Fruit fly (Drosophila melanogaster) whole organism, wandering third instar larva: ENCODE results near the gene CG13738.
A peak's percentile ranks its signal among the peaks of the same experiment; 100 is the strongest.

Source experiments
- Abd-B ChIP-seq: fragments of >200 bp; optimal IDR thresholded peaks from 2 replicates; lab custom pipeline; 2017; ENCODE audit warnings: missing biosample characterization, missing genetic modification characterization
- CG32264 ChIP-seq: fragments of 200-800 bp; sonication (Bioruptor generic); optimal IDR thresholded peaks from 2 replicates; lab custom pipeline; 2016; ENCODE audit warnings: missing biosample characterization, missing genetic modification characterization
- CG9705 ChIP-seq: fragments of 200-800 bp; sonication (Bioruptor generic); optimal IDR thresholded peaks from 2 replicates; lab custom pipeline; 2018; ENCODE audit warnings: missing biosample characterization, mild to moderate bottlenecking, missing genetic modification characterization
- CrebA ChIP-seq: fragments of 200-800 bp; sonication (Bioruptor generic); optimal IDR thresholded peaks from 2 replicates; lab custom pipeline; 2016; ENCODE audit warnings: missing biosample characterization, mild to moderate bottlenecking, missing genetic modification characterization, borderline replicate concordance
- Dfd ChIP-seq: fragments of >200 bp; optimal IDR thresholded peaks from 2 replicates; lab custom pipeline; 2017; ENCODE audit warnings: missing biosample characterization, missing genetic modification characterization
- Dif ChIP-seq: fragments of 200-275, 200-300 bp; sonication (Bioruptor generic); optimal IDR thresholded peaks from 2 replicates; lab custom pipeline; 2018; ENCODE audit warnings: missing biosample characterization, missing genetic modification characterization; ENCODE audit not compliant: partially characterized antibody
- GATAd ChIP-seq: sonication (Bioruptor generic); optimal IDR thresholded peaks from 2 replicates; lab custom pipeline; 2016; ENCODE audit warnings: missing biosample characterization, missing genetic modification characterization
- HLH106 ChIP-seq: fragments of 200-800 bp; optimal IDR thresholded peaks from 3 replicates; lab custom pipeline; 2019; ENCODE audit warnings: missing biosample characterization, mild to moderate bottlenecking, missing genetic modification characterization, moderate library complexity
- Hnf4 ChIP-seq: fragments of 200-800 bp; sonication (Bioruptor generic); optimal IDR thresholded peaks from 2 replicates; lab custom pipeline; 2016; ENCODE audit warnings: missing biosample characterization, mild to moderate bottlenecking, missing genetic modification characterization
- Hr78 ChIP-seq: fragments of >200 bp; optimal IDR thresholded peaks from 2 replicates; lab custom pipeline; 2017; ENCODE audit warnings: missing biosample characterization, missing genetic modification characterization
- Hr83 ChIP-seq: fragments of 200-300 bp; sonication (Bioruptor generic); optimal IDR thresholded peaks from 2 replicates; lab custom pipeline; 2016; ENCODE audit warnings: missing biosample characterization, mild to moderate bottlenecking, missing genetic modification characterization, moderate library complexity; ENCODE audit not compliant: poor library complexity, severe bottlenecking
- Jra ChIP-seq: sonication (Bioruptor generic); optimal IDR thresholded peaks from 2 replicates; lab custom pipeline; 2016; ENCODE audit warnings: missing biosample characterization, missing genetic modification characterization
- Mio ChIP-seq: sonication (Bioruptor generic); optimal IDR thresholded peaks from 2 replicates; lab custom pipeline; 2016; ENCODE audit warnings: missing biosample characterization, missing genetic modification characterization
- Myc ChIP-seq: fragments of >200 bp; optimal IDR thresholded peaks from 2 replicates; lab custom pipeline; 2017
- N ChIP-seq: fragments of >200 bp; optimal IDR thresholded peaks from 2 replicates; lab custom pipeline; 2018; ENCODE audit warnings: missing biosample characterization, missing external identifiers, missing genetic modification characterization
- OdsH ChIP-seq: fragments of 200-800 bp; sonication (Bioruptor generic); optimal IDR thresholded peaks from 2 replicates; lab custom pipeline; 2016; ENCODE audit warnings: missing biosample characterization, mild to moderate bottlenecking, missing genetic modification characterization
- Rel ChIP-seq, 2 experiments: fragments of 200-800 bp; sonication (Bioruptor generic) in 1 of 2; optimal IDR thresholded peaks; 2 replicates in 1 of 2; 3 replicates in 1 of 2; lab custom pipeline; 2016 to 2019; ENCODE audit warnings: mild to moderate bottlenecking in 2 of 2, missing biosample characterization in 2 of 2, missing genetic modification characterization in 2 of 2, moderate library complexity in 1 of 2
- Sp1 ChIP-seq: fragments of 200-800 bp; sonication (Bioruptor generic); optimal IDR thresholded peaks from 3 replicates; lab custom pipeline; 2019; ENCODE audit warnings: missing biosample characterization, mild to moderate bottlenecking, missing genetic modification characterization, moderate library complexity
- Vsx2 ChIP-seq: fragments of 200-300, 225-300 bp; sonication (Bioruptor generic); optimal IDR thresholded peaks from 2 replicates; lab custom pipeline; 2018; ENCODE audit warnings: missing biosample characterization, missing genetic modification characterization; ENCODE audit not compliant: partially characterized antibody
- br ChIP-seq: fragments of 200-800 bp; sonication (Bioruptor generic); optimal IDR thresholded peaks from 2 replicates; lab custom pipeline; 2016; ENCODE audit warnings: missing biosample characterization, missing genetic modification characterization
- brk ChIP-seq: fragments of 200-800 bp; sonication (Bioruptor generic); optimal IDR thresholded peaks from 2 replicates; lab custom pipeline; 2016; ENCODE audit warnings: missing biosample characterization, mild to moderate bottlenecking, missing genetic modification characterization
- dl ChIP-seq, 2 experiments: fragments of 175-275, 200-275 bp in 1 of 2; fragments of 200-275 bp in 1 of 2; sonication (Bioruptor generic); optimal IDR thresholded peaks; lab custom pipeline; 2018; ENCODE audit warnings: mild to moderate bottlenecking in 2 of 2, missing biosample characterization in 2 of 2, missing genetic modification characterization in 2 of 2, moderate library complexity in 2 of 2; ENCODE audit not compliant: partially characterized antibody in 2 of 2, insufficient read depth in 1 of 2
- dmrt93B ChIP-seq: fragments of 200-800 bp; sonication (Bioruptor generic); optimal IDR thresholded peaks from 2 replicates; lab custom pipeline; 2018; ENCODE audit warnings: missing biosample characterization, mild to moderate bottlenecking, missing genetic modification characterization
- dsf ChIP-seq: sonication (Bioruptor generic); optimal IDR thresholded peaks from 2 replicates; lab custom pipeline; 2016; ENCODE audit warnings: missing biosample characterization, missing genetic modification characterization, borderline replicate concordance
- ey ChIP-seq: fragments of 200-800 bp; sonication (Bioruptor generic); optimal IDR thresholded peaks from 2 replicates; lab custom pipeline; 2016; ENCODE audit warnings: missing biosample characterization, missing genetic modification characterization
- foxo ChIP-seq, 2 experiments: fragments of 200-800 bp; sonication (Bioruptor generic); optimal IDR thresholded peaks; 2 replicates in 1 of 2; 3 replicates in 1 of 2; lab custom pipeline; 2016 to 2017; ENCODE audit warnings: missing biosample characterization in 2 of 2, missing genetic modification characterization in 2 of 2
- fru ChIP-seq: fragments of 200-800 bp; sonication (Bioruptor generic); optimal IDR thresholded peaks from 3 replicates; lab custom pipeline; 2016; ENCODE audit warnings: missing biosample characterization, mild to moderate bottlenecking, missing genetic modification characterization
- h ChIP-seq: fragments of 200-800 bp; sonication (Bioruptor generic); optimal IDR thresholded peaks from 3 replicates; lab custom pipeline; 2016; ENCODE audit warnings: missing biosample characterization, mild to moderate bottlenecking, missing genetic modification characterization
- jim ChIP-seq: fragments of 175-275, 200-325 bp; sonication (Bioruptor generic); optimal IDR thresholded peaks from 2 replicates; lab custom pipeline; 2016; ENCODE audit warnings: missing biosample characterization, mild to moderate bottlenecking, missing genetic modification characterization
- lola ChIP-seq: fragments of >200 bp; optimal IDR thresholded peaks from 2 replicates; lab custom pipeline; 2017; ENCODE audit warnings: missing biosample characterization, missing genetic modification characterization
- pan ChIP-seq: fragments of >200 bp; optimal IDR thresholded peaks from 2 replicates; lab custom pipeline; 2017
- psq ChIP-seq: fragments of 200-800 bp; sonication (Bioruptor generic); optimal IDR thresholded peaks from 3 replicates; lab custom pipeline; 2017; ENCODE audit warnings: missing biosample characterization, mild to moderate bottlenecking, missing genetic modification characterization, moderate library complexity
- rgr ChIP-seq: fragments of 200-800 bp; sonication (Bioruptor generic); optimal IDR thresholded peaks from 3 replicates; lab custom pipeline; 2016; ENCODE audit warnings: missing biosample characterization, mild to moderate bottlenecking, missing genetic modification characterization
- sage ChIP-seq: fragments of 200-800 bp; sonication (Bioruptor generic); optimal IDR thresholded peaks from 2 replicates; lab custom pipeline; 2016; ENCODE audit warnings: missing biosample characterization, mild to moderate bottlenecking, missing genetic modification characterization
- sv ChIP-seq: fragments of 200-800 bp; sonication (Bioruptor generic); optimal IDR thresholded peaks from 3 replicates; lab custom pipeline; 2016; ENCODE audit warnings: missing biosample characterization, missing genetic modification characterization
- tai ChIP-seq: sonication (Bioruptor generic); optimal IDR thresholded peaks from 2 replicates; lab custom pipeline; 2016; ENCODE audit warnings: missing biosample characterization, missing genetic modification characterization
- usp ChIP-seq: fragments of >200 bp; optimal IDR thresholded peaks from 2 replicates; lab custom pipeline; 2017; ENCODE audit warnings: missing biosample characterization, missing genetic modification characterization
- woc ChIP-seq: sonication (Bioruptor generic); optimal IDR thresholded peaks from 2 replicates; lab custom pipeline; 2016; ENCODE audit warnings: missing biosample characterization, mild to moderate bottlenecking, missing genetic modification characterization

CG13738 gene

DNA sequence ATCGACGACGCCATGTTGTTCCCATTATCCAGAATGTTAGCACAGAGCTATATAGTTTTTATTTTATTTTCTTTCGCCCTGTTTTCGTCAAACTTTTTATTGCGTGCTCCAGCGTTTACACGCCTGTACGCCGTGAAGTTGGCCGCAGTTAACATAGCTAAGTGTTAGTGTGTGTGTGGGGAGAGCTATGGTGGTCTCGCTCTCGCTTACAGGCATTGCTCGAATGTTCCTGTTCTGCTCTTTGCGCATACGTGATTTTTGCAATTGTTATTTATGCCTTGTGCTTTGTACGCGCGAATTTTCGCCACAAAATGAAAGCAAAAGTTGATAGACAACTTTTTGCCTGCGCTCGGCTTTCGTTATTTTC, 30.7 kb upstream of the CG13738 start:
- no peak for TF ChIP-seq Abd-B (GFP tag; lab: Kevin White, UChicago)
- no peak for TF ChIP-seq Dfd
- TF ChIP-seq HLH106, result peak; percentile 15
- TF ChIP-seq dmrt93B (GFP tag; lab: Kevin White, UChicago), result peak; percentile 7
- TF ChIP-seq Hr83, result no peak
- TF ChIP-seq dl (GFP tag; optimal IDR thresholded peaks at IDR 0.05; lab: Kevin White, UChicago; ENCODE audit: insufficient read depth in 1 of 2, partially characterized antibody in 2 of 2), result no peak
- no peak for TF ChIP-seq foxo (GFP tag; optimal IDR thresholded peaks at IDR 0.05; lab: Kevin White, UChicago)
- TF ChIP-seq Rel (GFP tag; optimal IDR thresholded peaks at IDR 0.05; lab: Kevin White, UChicago), result no peak
- TF ChIP-seq Rel (tag; optimal IDR thresholded peaks at IDR 0.05; lab: Kevin White, UChicago), result peak; percentile 54
- TF ChIP-seq Sp1, result peak; percentile 48
- no peak for TF ChIP-seq sage
- no peak for TF ChIP-seq Jra (GFP tag; lab: Kevin White, UChicago)
- peak; percentile 59 for TF ChIP-seq Dif (GFP tag; lab: Kevin White, UChicago)
- TF ChIP-seq fru (GFP tag; lab: Kevin White, UChicago), result peak; percentile 21
- no peak for TF ChIP-seq ey (GFP tag; lab: Kevin White, UChicago)
- no peak for TF ChIP-seq lola (GFP tag; lab: Kevin White, UChicago)
- peak; percentile 100 for TF ChIP-seq psq
- no peak for TF ChIP-seq Hr78 (GFP tag; lab: Kevin White, UChicago)
- no peak for TF ChIP-seq CrebA (GFP tag; lab: Kevin White, UChicago)
- TF ChIP-seq sv (GFP tag; lab: Kevin White, UChicago), result no peak
- TF ChIP-seq OdsH (GFP tag; lab: Kevin White, UChicago), result no peak
- TF ChIP-seq woc, result no peak
- TF ChIP-seq Hnf4 (GFP tag; lab: Kevin White, UChicago), result no peak
- TF ChIP-seq h (GFP tag; lab: Kevin White, UChicago), result no peak
- no peak for TF ChIP-seq GATAd (GFP tag; lab: Kevin White, UChicago)
- peak; percentile 30 for TF ChIP-seq rgr (GFP tag; lab: Kevin White, UChicago)
- TF ChIP-seq dsf (GFP tag; lab: Kevin White, UChicago), result no peak
- TF ChIP-seq pan, result no peak
- no peak for TF ChIP-seq CG9705 (GFP tag; lab: Kevin White, UChicago)
- TF ChIP-seq brk (GFP tag; lab: Kevin White, UChicago), result peak; percentile 7
- no peak for TF ChIP-seq CG32264 (GFP tag; lab: Kevin White, UChicago)
- TF ChIP-seq usp (GFP tag; lab: Kevin White, UChicago), result no peak
- no peak for TF ChIP-seq jim (GFP tag; lab: Kevin White, UChicago)
- TF ChIP-seq br (GFP tag; lab: Kevin White, UChicago), result peak; percentile 5
- TF ChIP-seq Vsx2 (GFP tag; lab: Kevin White, UChicago), result no peak
- no peak for TF ChIP-seq N
- TF ChIP-seq tai (GFP tag; lab: Kevin White, UChicago), result no peak
- TF ChIP-seq Mio, result no peak
- no peak for TF ChIP-seq Myc

DNA sequence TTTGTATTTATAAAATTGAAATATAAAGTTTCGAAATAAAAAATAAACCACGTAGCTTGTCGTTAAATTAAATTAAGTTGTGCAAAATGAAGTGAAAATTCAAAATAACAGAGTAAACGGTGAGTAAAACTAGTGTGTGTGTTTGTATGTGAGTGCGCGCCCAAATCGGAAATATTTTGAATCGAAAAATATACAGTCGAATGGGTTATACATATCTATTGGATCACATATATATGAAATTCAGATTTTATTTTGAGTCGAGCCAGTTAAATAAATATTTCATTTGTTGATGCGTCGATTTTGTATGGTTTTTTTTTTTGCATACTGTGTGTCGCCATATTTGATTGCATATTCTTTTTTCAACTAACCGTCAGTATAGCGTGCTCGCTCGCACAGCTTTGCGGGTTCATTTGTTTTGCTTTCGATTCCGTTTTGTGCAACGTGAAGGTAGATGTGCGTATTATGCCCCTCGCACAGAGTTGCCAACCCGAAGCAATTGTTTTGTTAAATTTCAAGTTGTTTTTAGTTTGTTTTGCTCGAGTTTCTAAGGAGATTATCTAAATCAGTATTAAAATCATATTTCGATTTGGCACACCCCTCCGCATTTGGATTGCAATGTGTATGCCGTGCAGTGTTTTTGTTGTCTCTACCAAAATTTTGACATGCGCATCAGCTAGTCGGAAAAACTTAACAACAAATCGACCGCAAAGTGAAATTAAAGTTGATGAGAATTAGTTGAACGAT, 30.2 kb upstream of the CG13738 start:
- TF ChIP-seq fru (GFP tag; lab: Kevin White, UChicago) (peak; percentile 28), jim (GFP tag; lab: Kevin White, UChicago) (peak; percentile 74), Rel (GFP tag; optimal IDR thresholded peaks at IDR 0.05; lab: Kevin White, UChicago) (no peak), Rel (tag; optimal IDR thresholded peaks at IDR 0.05; lab: Kevin White, UChicago) (peak; percentile 4), CG32264 (GFP tag; lab: Kevin White, UChicago) (no peak), OdsH (GFP tag; lab: Kevin White, UChicago) (no peak)
